Fruit fly (Drosophila melanogaster): ENCODE data around the gene CG42709.
A peak's percentile ranks its signal among the peaks of the same experiment; 100 is the strongest.

CG42709 gene

DNA sequence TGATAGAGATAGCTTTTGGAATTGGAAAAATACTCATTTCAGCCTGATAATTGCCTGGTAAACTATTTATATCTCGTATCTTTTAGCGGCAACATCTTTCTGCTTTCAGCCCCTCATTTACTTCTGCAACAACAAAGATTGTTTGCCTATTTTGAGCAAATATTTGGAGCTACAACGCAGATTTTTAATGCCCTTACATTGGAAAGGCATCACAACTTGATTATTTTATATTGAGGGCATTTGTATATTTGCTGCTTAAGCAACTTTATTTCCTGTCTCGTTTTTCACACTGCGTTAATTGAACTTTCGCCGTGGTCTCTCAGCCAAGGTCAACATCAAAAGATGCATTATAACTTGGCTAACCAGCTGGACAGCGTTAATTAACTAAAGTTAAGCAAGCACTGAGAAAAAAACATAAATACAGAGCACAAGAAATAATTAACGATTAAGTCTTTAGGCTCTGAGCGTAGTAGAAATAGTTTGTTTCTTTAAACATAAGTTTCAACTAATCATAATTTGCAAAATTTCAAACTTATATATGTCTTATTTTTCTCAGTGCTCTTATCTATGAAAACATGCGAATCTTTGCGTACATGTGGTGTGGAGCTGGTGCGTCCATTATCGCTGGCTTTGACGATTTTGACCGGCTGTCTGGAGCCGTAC is 41.4 kb downstream of the CG42709 start (continued):
- no peak for TF ChIP-seq CG16813 (GFP tag; IDR thresholded peaks at IDR 0.05; ENCODE audit: partially characterized antibody)
- no peak for TF ChIP-seq NC2α (GFP tag; optimal IDR thresholded peaks at IDR 0.05)
- peak; percentile 26 for TF ChIP-seq CG4424 (GFP tag; optimal IDR thresholded peaks at IDR 0.05)
- TF ChIP-seq vvl (GFP tag; IDR thresholded peaks at IDR 0.05): peak; percentile 69
- peak; percentile 26 for TF ChIP-seq crc (GFP tag; optimal IDR thresholded peaks at IDR 0.05)
- peak; percentile 43 for TF ChIP-seq Ssrp (tag; optimal IDR thresholded peaks at IDR 0.05)
- TF ChIP-seq Bdp1 (GFP tag; optimal IDR thresholded peaks at IDR 0.05): no peak
- no peak for TF ChIP-seq Dll (GFP tag; IDR thresholded peaks at IDR 0.05; ENCODE audit: partially characterized antibody)
- peak; percentile 32 for TF ChIP-seq CG8924 (tag; optimal IDR thresholded peaks at IDR 0.05)
- TF ChIP-seq CkIIα-i1 (GFP tag; IDR thresholded peaks at IDR 0.05): no peak
- no peak for TF ChIP-seq CG6813 (GFP tag; optimal IDR thresholded peaks at IDR 0.05)
- no peak; the same call in 1 of the 3 replicates for TF ChIP-seq CG2889 (GFP tag; IDR thresholded peaks at IDR 0.05)
- no peak for TF ChIP-seq pan (optimal IDR thresholded peaks at IDR 0.05)
- peak in 1 of 2 experiments; percentile 69 for TF ChIP-seq pan (GFP tag; optimal IDR thresholded peaks at IDR 0.05 in 1 of 2, IDR thresholded peaks at IDR 0.05 in 1 of 2)
- no peak for TF ChIP-seq MESR4 (GFP tag; optimal IDR thresholded peaks at IDR 0.05)
- TF ChIP-seq Asciz (GFP tag; optimal IDR thresholded peaks at IDR 0.05): peak; percentile 49
- peak; percentile 32 for TF ChIP-seq mam (GFP tag; optimal IDR thresholded peaks at IDR 0.05)
- peak; percentile 6 for TF ChIP-seq D19B (GFP tag; optimal IDR thresholded peaks at IDR 0.05)
- TF ChIP-seq al (GFP tag; IDR thresholded peaks at IDR 0.05): no peak
- TF ChIP-seq CG1603 (tag; optimal IDR thresholded peaks at IDR 0.05): peak; percentile 25
- TF ChIP-seq Fer2 (tag; optimal IDR thresholded peaks at IDR 0.05): no peak
- TF ChIP-seq nom (GFP tag; optimal IDR thresholded peaks at IDR 0.05): peak; percentile 20
- 0 out of 2 replicates have a peak, but pooled peaks have one; percentile 16 for TF ChIP-seq HLH3B (GFP tag; IDR thresholded peaks at IDR 0.05)
- TF ChIP-seq jumu (GFP tag; optimal IDR thresholded peaks at IDR 0.05): no peak
- TF ChIP-seq CG9727 (GFP tag; optimal IDR thresholded peaks at IDR 0.05): peak; percentile 43
- TF ChIP-seq CG10267 (tag; optimal IDR thresholded peaks at IDR 0.05): peak; percentile 23
- peak; percentile 45 for TF ChIP-seq CG1233 (GFP tag; optimal IDR thresholded peaks at IDR 0.05)
- peak; percentile 43 for TF ChIP-seq ind (GFP tag; optimal IDR thresholded peaks at IDR 0.05)
- peak; percentile 32; the same call in 1 of the 2 replicates for TF ChIP-seq Taf1 (GFP tag; IDR thresholded peaks at IDR 0.05)
- TF ChIP-seq NfI (GFP tag; optimal IDR thresholded peaks at IDR 0.05): peak; percentile 51
- no peak for TF ChIP-seq Nf-YA (GFP tag; IDR thresholded peaks at IDR 0.05)
- no peak for TF ChIP-seq CG15601 (tag; optimal IDR thresholded peaks at IDR 0.05)
- no peak for TF ChIP-seq CG42726 (GFP tag; IDR thresholded peaks at IDR 0.05; ENCODE audit: partially characterized antibody)
- no peak for TF ChIP-seq dan (GFP tag; IDR thresholded peaks at IDR 0.05)
- peak; percentile 56 for TF ChIP-seq fu2 (GFP tag; optimal IDR thresholded peaks at IDR 0.05)
- TF ChIP-seq CG8359 (GFP tag; optimal IDR thresholded peaks at IDR 0.05; ENCODE audit: borderline replicate concordance): no peak
- TF ChIP-seq CG10209 (GFP tag; optimal IDR thresholded peaks at IDR 0.05): peak; percentile 49
- no peak for TF ChIP-seq repo (GFP tag; optimal IDR thresholded peaks at IDR 0.05)
- peak; percentile 74 for TF ChIP-seq CG30403 (GFP tag; optimal IDR thresholded peaks at IDR 0.05)
- TF ChIP-seq CG7786 (GFP tag; optimal IDR thresholded peaks at IDR 0.05): peak; percentile 41
- peak; percentile 61 for TF ChIP-seq CHES-1-like (GFP tag; optimal IDR thresholded peaks at IDR 0.05)
- no peak for TF ChIP-seq CG11456 (GFP tag; IDR thresholded peaks at IDR 0.05)
- TF ChIP-seq onecut (GFP tag; IDR thresholded peaks at IDR 0.05): no peak
- TF ChIP-seq H2.0 (GFP tag; IDR thresholded peaks at IDR 0.05): peak; percentile 58
- no peak; the same call in 1 of the 2 replicates for TF ChIP-seq CG10366 (GFP tag; IDR thresholded peaks at IDR 0.05)
- no peak for TF ChIP-seq Trl (optimal IDR thresholded peaks at IDR 0.05)
- peak; percentile 58 for TF ChIP-seq Trl (GFP tag; optimal IDR thresholded peaks at IDR 0.05)
- TF ChIP-seq CG17361 (GFP tag; IDR thresholded peaks at IDR 0.05): peak; percentile 69
- TF ChIP-seq CG1792 (GFP tag; optimal IDR thresholded peaks at IDR 0.05): no peak
- peak; percentile 26 for TF ChIP-seq tio (GFP tag; optimal IDR thresholded peaks at IDR 0.05)
